Fruit fly (Drosophila melanogaster) whole organism, embryonic: ENCODE measurements around the gene ClC-a.
A peak's percentile ranks its signal among the peaks of the same experiment; 100 is the strongest.

Experiments used
- Atf3 ChIP-seq: fragments of 200-800 bp; sonication (Bioruptor generic); optimal IDR thresholded peaks from 3 replicates; lab custom pipeline; 2016; ENCODE audit warnings: missing biosample characterization, missing genetic modification characterization
- CG10321 ChIP-seq: fragments of 200-800 bp; sonication (Bioruptor generic); IDR thresholded peaks from 2 replicates; pipeline ENCODE4 v1.3.6; 2022; ENCODE audit warnings: missing biosample characterization, missing genetic modification characterization
- CG10979 ChIP-seq: fragments of 200-800 bp; sonication (Bioruptor generic); optimal IDR thresholded peaks from 2 replicates; lab custom pipeline; 2018; ENCODE audit warnings: missing biosample characterization, mild to moderate bottlenecking, missing genetic modification characterization, moderate library complexity
- CG11696 ChIP-seq: fragments of 200-800 bp; sonication (Bioruptor generic); IDR thresholded peaks from 2 replicates; pipeline ENCODE4 v1.3.6; 2022; ENCODE audit warnings: missing biosample characterization, missing genetic modification characterization
- CG12155 ChIP-seq: fragments of 200-800 bp; sonication (Bioruptor generic); optimal IDR thresholded peaks from 3 replicates; lab custom pipeline; 2016; ENCODE audit warnings: missing biosample characterization, missing genetic modification characterization
- CG12299 ChIP-seq: fragments of 200-800 bp; sonication (Bioruptor generic); optimal IDR thresholded peaks from 2 replicates; lab custom pipeline; 2018; ENCODE audit warnings: missing biosample characterization, mild to moderate bottlenecking, missing genetic modification characterization
- CG12744 ChIP-seq: fragments of 200-800 bp; sonication (Bioruptor generic); optimal IDR thresholded peaks from 2 replicates; lab custom pipeline; 2016; ENCODE audit warnings: missing biosample characterization, missing genetic modification characterization
- CG14965 ChIP-seq: fragments of 200-800 bp; sonication (Bioruptor generic); optimal IDR thresholded peaks from 2 replicates; lab custom pipeline; 2016; ENCODE audit warnings: missing biosample characterization, missing genetic modification characterization, borderline replicate concordance
- CG15601 ChIP-seq: fragments of 200-800 bp; sonication (Bioruptor generic); optimal IDR thresholded peaks from 3 replicates; lab custom pipeline; 2019; ENCODE audit warnings: missing biosample characterization, mild to moderate bottlenecking, missing genetic modification characterization, moderate library complexity
- CG15696 ChIP-seq: fragments of 200-800 bp; sonication (Bioruptor generic); optimal IDR thresholded peaks from 2 replicates; lab custom pipeline; 2019; ENCODE audit warnings: missing biosample characterization, mild to moderate bottlenecking, missing genetic modification characterization, moderate library complexity
- CG16779 ChIP-seq: fragments of 200-800 bp; sonication (Bioruptor generic); IDR thresholded peaks from 2 replicates; pipeline ENCODE4 v1.3.6; 2022; ENCODE audit warnings: missing biosample characterization, missing genetic modification characterization
- CG1832 ChIP-seq: fragments of 200-800 bp; sonication (Bioruptor generic); optimal IDR thresholded peaks from 2 replicates; lab custom pipeline; 2017; ENCODE audit warnings: missing biosample characterization, mild to moderate bottlenecking, missing genetic modification characterization, inconsistent platforms
- CG2116 ChIP-seq: fragments of 200-800 bp; sonication (Bioruptor generic); optimal IDR thresholded peaks from 3 replicates; lab custom pipeline; 2018; ENCODE audit warnings: missing biosample characterization, mild to moderate bottlenecking, missing genetic modification characterization
- CG2712 ChIP-seq: fragments of 200-800 bp; optimal IDR thresholded peaks from 3 replicates; lab custom pipeline; 2019; ENCODE audit warnings: missing biosample characterization, mild to moderate bottlenecking, missing genetic modification characterization, moderate library complexity
- CG2889 ChIP-seq: fragments of 200-800 bp; sonication (Bioruptor generic); IDR thresholded peaks from 3 replicates; pipeline ENCODE4 v1.3.6; 2022; ENCODE audit warnings: missing biosample characterization, missing genetic modification characterization
- CG31388 ChIP-seq: fragments of 200-800 bp; sonication (Bioruptor generic); optimal IDR thresholded peaks from 2 replicates; lab custom pipeline; 2016; ENCODE audit warnings: missing biosample characterization, missing genetic modification characterization
- CG32532 ChIP-seq: fragments of 200-800 bp; sonication (Bioruptor generic); IDR thresholded peaks from 2 replicates; pipeline ENCODE4 v1.3.6; 2022; ENCODE audit warnings: missing biosample characterization, missing genetic modification characterization
- CG32767 ChIP-seq: fragments of 200-800 bp; sonication (Bioruptor generic); IDR thresholded peaks from 2 replicates; pipeline ENCODE4 v1.3.6; 2022; ENCODE audit warnings: missing biosample characterization, missing genetic modification characterization
- CG3847 ChIP-seq: fragments of 200-800 bp; sonication (Bioruptor generic); IDR thresholded peaks from 2 replicates; pipeline ENCODE4 v1.3.6; 2022; ENCODE audit warnings: missing biosample characterization, missing genetic modification characterization
- CG43689 ChIP-seq: fragments of 200-800 bp; sonication (Bioruptor generic); IDR thresholded peaks from 2 replicates; pipeline ENCODE4 v1.3.6; 2022; ENCODE audit warnings: missing biosample characterization, missing genetic modification characterization
- CG4404 ChIP-seq: fragments of 200-800 bp; sonication (Bioruptor generic); IDR thresholded peaks from 2 replicates; pipeline ENCODE4 v1.3.6; 2022; ENCODE audit warnings: missing biosample characterization, missing genetic modification characterization
- CG4820 ChIP-seq: fragments of 200-800 bp; sonication (Bioruptor generic); optimal IDR thresholded peaks from 3 replicates; lab custom pipeline; 2016; ENCODE audit warnings: missing biosample characterization, missing genetic modification characterization
- CG5245 ChIP-seq: fragments of 200-800 bp; sonication (Bioruptor generic); optimal IDR thresholded peaks from 3 replicates; lab custom pipeline; 2016; ENCODE audit warnings: missing biosample characterization, missing genetic modification characterization
- CG6765 ChIP-seq: fragments of 200-800 bp; sonication (Bioruptor generic); optimal IDR thresholded peaks from 3 replicates; lab custom pipeline; 2017; ENCODE audit warnings: missing biosample characterization, mild to moderate bottlenecking, missing genetic modification characterization
- CG7556 ChIP-seq: fragments of 200-800 bp; sonication (Bioruptor generic); optimal IDR thresholded peaks from 2 replicates; lab custom pipeline; 2017; ENCODE audit warnings: missing biosample characterization, mild to moderate bottlenecking, missing genetic modification characterization
- CG7839 ChIP-seq: fragments of 200-800 bp; sonication (Bioruptor generic); optimal IDR thresholded peaks from 3 replicates; lab custom pipeline; 2018; ENCODE audit warnings: missing biosample characterization, mild to moderate bottlenecking, missing genetic modification characterization, moderate library complexity
- CG7963 ChIP-seq: fragments of 200-800 bp; sonication (Bioruptor generic); IDR thresholded peaks from 3 replicates; pipeline ENCODE4 v1.3.6; 2022; ENCODE audit warnings: missing biosample characterization, missing genetic modification characterization; ENCODE audit not compliant: partially characterized antibody
- Dad ChIP-seq: fragments of 200-800 bp; sonication (Bioruptor generic); optimal IDR thresholded peaks from 3 replicates; lab custom pipeline; 2016; ENCODE audit warnings: missing biosample characterization, missing genetic modification characterization
- Ets97D ChIP-seq: fragments of 200-800 bp; sonication (Bioruptor generic); optimal IDR thresholded peaks from 3 replicates; lab custom pipeline; 2016; ENCODE audit warnings: missing biosample characterization, missing genetic modification characterization
- HmgZ ChIP-seq: fragments of 200-800 bp; sonication (Bioruptor generic); optimal IDR thresholded peaks from 2 replicates; lab custom pipeline; 2018; ENCODE audit warnings: missing biosample characterization, mild to moderate bottlenecking, missing genetic modification characterization
- Max ChIP-seq: fragments of 200-800 bp; sonication (Bioruptor generic); optimal IDR thresholded peaks from 2 replicates; lab custom pipeline; 2016; ENCODE audit warnings: missing biosample characterization, mild to moderate bottlenecking, missing genetic modification characterization
- NFAT ChIP-seq: fragments of 200-800 bp; sonication (Bioruptor generic); IDR thresholded peaks from 2 replicates; pipeline ENCODE4 v1.3.6; 2022; ENCODE audit warnings: missing biosample characterization, missing genetic modification characterization
- Nf-YC ChIP-seq: fragments of 200-800 bp; optimal IDR thresholded peaks from 3 replicates; lab custom pipeline; 2019; ENCODE audit warnings: missing biosample characterization, mild to moderate bottlenecking, missing genetic modification characterization, moderate library complexity
- Oli ChIP-seq: fragments of 200-800 bp; sonication (Bioruptor generic); optimal IDR thresholded peaks from 2 replicates; lab custom pipeline; 2018; ENCODE audit warnings: missing biosample characterization, mild to moderate bottlenecking, missing genetic modification characterization, moderate library complexity
- Rfx ChIP-seq: fragments of 200-800 bp; sonication (Bioruptor generic); IDR thresholded peaks from 2 replicates; pipeline ENCODE4 v1.3.6; 2022; ENCODE audit warnings: missing biosample characterization, missing genetic modification characterization
- Sox102F ChIP-seq: fragments of 200-800 bp; sonication (Bioruptor generic); optimal IDR thresholded peaks from 2 replicates; lab custom pipeline; 2018; ENCODE audit warnings: missing biosample characterization, mild to moderate bottlenecking, missing genetic modification characterization, moderate library complexity
- YL-1 ChIP-seq: fragments of 200-800 bp; sonication (Bioruptor generic); optimal IDR thresholded peaks from 3 replicates; lab custom pipeline; 2017; ENCODE audit warnings: missing biosample characterization, mild to moderate bottlenecking, missing genetic modification characterization
- ac ChIP-seq: fragments of 200-800 bp; sonication (Bioruptor generic); optimal IDR thresholded peaks from 3 replicates; lab custom pipeline; 2017; ENCODE audit warnings: missing biosample characterization, mild to moderate bottlenecking, missing genetic modification characterization
- bcd ChIP-seq: fragments of 200-800 bp; sonication (Bioruptor generic); optimal IDR thresholded peaks from 2 replicates; lab custom pipeline; 2017; ENCODE audit warnings: missing biosample characterization, mild to moderate bottlenecking, missing genetic modification characterization
- cas ChIP-seq: fragments of 200-800 bp; sonication (Bioruptor generic); IDR thresholded peaks from 2 replicates; pipeline ENCODE4 v1.3.6; 2022; ENCODE audit warnings: missing biosample characterization, missing genetic modification characterization
- crc ChIP-seq: fragments of 200-800 bp; sonication (Bioruptor generic); optimal IDR thresholded peaks from 2 replicates; lab custom pipeline; 2016; ENCODE audit warnings: missing biosample characterization, missing genetic modification characterization
- fu2 ChIP-seq: fragments of 200-800 bp; sonication (Bioruptor generic); optimal IDR thresholded peaks from 2 replicates; lab custom pipeline; 2016; ENCODE audit warnings: missing biosample characterization, missing genetic modification characterization
- gsb ChIP-seq: fragments of 200-800 bp; sonication (Bioruptor generic); IDR thresholded peaks from 2 replicates; pipeline ENCODE4 v1.3.6; 2022; ENCODE audit warnings: missing biosample characterization, missing genetic modification characterization
- ham ChIP-seq: fragments of 200-800 bp; sonication (Bioruptor generic); IDR thresholded peaks from 2 replicates; pipeline ENCODE4 v1.3.6; 2022; ENCODE audit warnings: missing biosample characterization, missing genetic modification characterization
- insv ChIP-seq, 2 experiments: fragments of 200-800 bp; sonication (Bioruptor generic); optimal IDR thresholded peaks; 3 replicates each; lab custom pipeline; 2016 to 2018; ENCODE audit warnings: missing biosample characterization in 2 of 2, missing genetic modification characterization in 2 of 2
- ranshi ChIP-seq: fragments of 200-800 bp; sonication (Bioruptor generic); IDR thresholded peaks from 2 replicates; pipeline ENCODE4 v1.3.6; 2022; ENCODE audit warnings: missing biosample characterization, missing genetic modification characterization
- repo ChIP-seq: fragments of 200-800 bp; sonication (Bioruptor generic); optimal IDR thresholded peaks from 2 replicates; lab custom pipeline; 2016; ENCODE audit warnings: missing biosample characterization, missing genetic modification characterization
- scrt ChIP-seq: fragments of 200-800 bp; sonication (Bioruptor generic); optimal IDR thresholded peaks from 2 replicates; lab custom pipeline; 2018; ENCODE audit warnings: missing biosample characterization, mild to moderate bottlenecking, missing genetic modification characterization, moderate library complexity
- trh ChIP-seq: fragments of 200-800 bp; sonication (Bioruptor generic); optimal IDR thresholded peaks from 2 replicates; lab custom pipeline; 2016; ENCODE audit warnings: missing biosample characterization, missing genetic modification characterization

The ClC-a gene

DNA sequence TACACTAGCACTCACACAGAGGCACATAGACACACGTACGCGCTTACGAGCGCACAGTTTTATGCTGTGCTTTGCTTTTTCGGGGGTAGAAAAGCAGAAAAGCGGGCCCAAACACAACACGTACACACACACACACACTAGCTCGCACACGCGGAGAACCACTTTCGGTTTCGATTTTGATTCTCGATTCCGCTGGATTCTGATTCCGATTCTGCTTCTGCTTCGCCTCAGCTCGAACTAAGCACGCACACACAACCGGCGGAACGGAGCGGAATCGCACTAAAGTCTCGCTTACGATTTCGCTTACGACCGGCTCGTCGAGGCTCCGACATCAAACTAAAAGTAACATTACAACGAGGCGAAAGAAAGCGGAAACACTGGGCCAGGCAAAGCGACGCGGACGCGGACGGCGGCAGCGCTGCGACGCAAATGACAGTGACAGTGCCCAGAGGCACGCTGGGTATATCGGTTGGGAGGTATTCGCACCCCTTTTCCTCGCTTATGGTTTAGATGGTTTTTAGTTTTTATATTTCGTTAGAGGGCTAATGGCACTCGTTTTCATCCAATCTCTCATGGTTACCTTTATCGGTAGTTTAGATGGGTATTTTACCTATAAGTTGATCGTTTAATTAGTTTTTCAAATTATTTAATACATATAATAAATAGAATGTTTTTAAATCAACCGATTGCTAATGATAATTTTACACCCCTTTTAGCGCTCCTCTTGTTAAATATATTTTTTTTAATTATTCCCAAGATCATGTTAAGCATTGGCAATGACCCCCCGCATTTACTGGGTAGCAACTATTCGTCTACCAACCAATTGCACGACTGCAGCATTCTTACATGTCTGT, 34.8 kb downstream of the ClC-a start (continued):
- TF ChIP-seq CG2889 (GFP tag; lab: Robert Waterston, UW) (no peak), Sox102F (GFP tag; lab: Kevin White, UChicago) (peak; percentile 60), CG1832 (no peak), ham (GFP tag; lab: Robert Waterston, UW) (no peak), CG32767 (GFP tag; lab: Robert Waterston, UW) (peak; percentile 40), CG3847 (GFP tag; lab: Robert Waterston, UW) (0 out of 2 replicates have a peak, but pooled peaks have one; percentile 12), fu2 (GFP tag; lab: Kevin White, UChicago) (no peak), HmgZ (tag; lab: Kevin White, UChicago) (peak; percentile 9), ranshi (no peak), Dad (peak; percentile 30), crc (peak; percentile 4), CG7556 (GFP tag; lab: Kevin White, UChicago) (peak; percentile 92), CG7839 (tag; lab: Kevin White, UChicago) (peak; percentile 68), Oli (tag; lab: Kevin White, UChicago) (peak; percentile 77), CG6765 (no peak), CG15696 (tag; lab: Kevin White, UChicago) (peak; percentile 71), cas (GFP tag; lab: Robert Waterston, UW) (no peak), NFAT (GFP tag; lab: Robert Waterston, UW) (peak; percentile 25; the same call in 1 of the 2 replicates), trh (GFP tag; lab: Kevin White, UChicago) (no peak), CG12299 (tag; lab: Kevin White, UChicago) (peak; percentile 11), CG12155 (GFP tag; lab: Kevin White, UChicago) (peak; percentile 62), CG15601 (tag; lab: Kevin White, UChicago) (peak; percentile 80), gsb (no peak), CG11696 (GFP tag; lab: Robert Waterston, UW) (no peak), CG7963 (peak; percentile 37; the same call in 1 of the 3 replicates), Ets97D (GFP tag; lab: Kevin White, UChicago) (peak; percentile 65), Nf-YC (tag; lab: Kevin White, UChicago) (peak; percentile 62), Max (GFP tag; lab: Kevin White, UChicago) (peak; percentile 15), bcd (GFP tag; lab: Kevin White, UChicago) (peak; percentile 73), CG10979 (tag; lab: Kevin White, UChicago) (peak; percentile 54), CG4820 (peak; percentile 58), YL-1 (peak; percentile 54), CG10321 (no peak; the same call in 1 of the 2 replicates), Rfx (peak; percentile 50; the same call in 1 of the 2 replicates), CG16779 (peak; percentile 74), CG5245 (GFP tag; lab: Kevin White, UChicago) (no peak), CG2712 (tag; lab: Kevin White, UChicago) (peak; percentile 78), scrt (GFP tag; lab: Kevin White, UChicago) (peak; percentile 53), CG43689 (GFP tag; lab: Robert Waterston, UW) (no peak), ac (GFP tag; lab: Kevin White, UChicago) (peak; percentile 22), CG2116 (GFP tag; lab: Kevin White, UChicago) (peak; percentile 40), Atf3 (GFP tag; lab: Kevin White, UChicago) (no peak), CG4404 (peak; percentile 58; the same call in 1 of the 2 replicates), CG32532 (GFP tag; lab: Robert Waterston, UW) (peak; percentile 40; the same call in 1 of the 2 replicates), CG31388 (no peak), repo (GFP tag; lab: Kevin White, UChicago) (peak; percentile 13), insv (GFP tag; optimal IDR thresholded peaks at IDR 0.05; lab: Kevin White, UChicago) (peak in 1 of 2 experiments; percentile 34), CG14965 (GFP tag; lab: Kevin White, UChicago) (no peak), CG12744 (GFP tag; lab: Kevin White, UChicago) (peak; percentile 37)
